Fruit fly (Drosophila melanogaster): ENCODE data around the gene CG31373.

The CG31373 gene

DNA sequence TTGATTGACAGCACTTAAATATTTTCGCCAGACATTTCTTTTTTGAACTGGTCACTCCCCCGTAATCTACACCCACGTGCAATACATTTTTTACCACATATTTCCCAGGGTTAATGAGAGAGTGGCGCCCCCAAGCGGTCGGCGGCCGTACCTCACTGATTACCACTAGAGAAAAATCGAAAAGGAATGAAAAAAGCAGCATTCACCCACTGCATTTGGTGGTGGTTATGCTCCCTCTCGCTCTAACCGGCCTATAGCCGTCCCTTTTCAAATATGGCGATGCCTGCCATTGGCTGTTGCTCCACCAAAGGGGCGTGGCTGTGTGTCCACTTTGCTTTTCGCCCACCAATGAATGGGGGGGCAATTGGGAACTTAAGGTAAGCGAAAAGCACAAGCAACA is 44.2 kb downstream of the CG31373 start (continued):
- TF ChIP-seq Eip78C (GFP tag) = peak; percentile 83
- TF ChIP-seq Ets96B (tag; optimal IDR thresholded peaks at IDR 0.05) = peak; percentile 48
- TF ChIP-seq CG16779 (tag; optimal IDR thresholded peaks at IDR 0.05) = peak; percentile 10
- peak; percentile 77 for TF ChIP-seq eg (GFP tag; IDR thresholded peaks at IDR 0.05)
- no peak for TF ChIP-seq lz (GFP tag; optimal IDR thresholded peaks at IDR 0.05)
- TF ChIP-seq CG7368 (GFP tag; optimal IDR thresholded peaks at IDR 0.05) = peak; percentile 42
- TF ChIP-seq pdm3 (GFP tag; optimal IDR thresholded peaks at IDR 0.05) = peak; percentile 63
- TF ChIP-seq CG3032 (tag; optimal IDR thresholded peaks at IDR 0.05) = peak; percentile 63
- no peak for TF ChIP-seq Sox15 (GFP tag; optimal IDR thresholded peaks at IDR 0.05)
- peak; percentile 51 for TF ChIP-seq net (GFP tag; optimal IDR thresholded peaks at IDR 0.05)
- no peak for TF ChIP-seq Smox (GFP tag; optimal IDR thresholded peaks at IDR 0.05)
- peak; percentile 43 for TF ChIP-seq OdsH (GFP tag; optimal IDR thresholded peaks at IDR 0.05)
- peak; percentile 23 for TF ChIP-seq CG8319 (GFP tag; optimal IDR thresholded peaks at IDR 0.05)
- no peak for TF ChIP-seq Eip93F (GFP tag; optimal IDR thresholded peaks at IDR 0.05)
- TF ChIP-seq Blimp-1 (GFP tag; optimal IDR thresholded peaks at IDR 0.05) = no peak
- TF ChIP-seq Hr38 (GFP tag; optimal IDR thresholded peaks at IDR 0.05) = no peak
- peak; percentile 73 for TF ChIP-seq CG3919 (GFP tag; optimal IDR thresholded peaks at IDR 0.05)
- TF ChIP-seq CG9139 (GFP tag; optimal IDR thresholded peaks at IDR 0.05) = peak; percentile 47
- no peak for TF ChIP-seq CG8632 (GFP tag; optimal IDR thresholded peaks at IDR 0.05)
- peak; percentile 84 for TF ChIP-seq CG6163 (GFP tag; IDR thresholded peaks at IDR 0.05)
- peak; percentile 63 for TF ChIP-seq dac (GFP tag; optimal IDR thresholded peaks at IDR 0.05)

DNA sequence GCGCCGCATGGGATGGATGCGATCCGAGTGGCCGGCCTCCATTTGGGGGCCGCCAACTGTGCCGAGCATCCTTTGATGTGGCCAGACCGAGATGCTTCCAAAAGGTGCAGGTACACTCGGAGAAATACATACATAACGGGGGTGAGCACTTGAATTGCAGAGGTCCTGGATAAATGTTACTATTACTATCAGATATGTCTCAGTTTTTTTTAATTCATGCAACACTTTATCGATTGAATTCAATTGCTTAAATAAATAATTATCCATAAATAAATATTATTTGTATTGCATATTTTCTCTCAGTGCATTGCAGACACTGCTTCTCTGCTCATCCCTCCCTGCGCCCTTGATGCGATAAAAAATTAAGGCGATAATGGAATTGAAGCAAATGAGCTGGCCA is 48.1 kb downstream of the CG31373 start:
- TF ChIP-seq esn (GFP tag; optimal IDR thresholded peaks at IDR 0.05) = peak; percentile 70
- TF ChIP-seq Hr38 (GFP tag; optimal IDR thresholded peaks at IDR 0.05) = no peak
- peak; percentile 22 for TF ChIP-seq Blimp-1 (GFP tag; optimal IDR thresholded peaks at IDR 0.05)
- peak; percentile 33 to 72 for TF ChIP-seq ss (GFP tag; optimal IDR thresholded peaks at IDR 0.05)
- no peak for TF ChIP-seq Gug (GFP tag; IDR thresholded peaks at IDR 0.05)
- TF ChIP-seq spab (GFP tag; optimal IDR thresholded peaks at IDR 0.05) = peak; percentile 72
- TF ChIP-seq CG3919 (GFP tag; optimal IDR thresholded peaks at IDR 0.05) = peak; percentile 70
- peak; percentile 71 for TF ChIP-seq CG10669 (GFP tag; optimal IDR thresholded peaks at IDR 0.05)
- peak; percentile 60 for TF ChIP-seq fd59A (GFP tag; optimal IDR thresholded peaks at IDR 0.05)
- peak; percentile 28 for TF ChIP-seq Sox102F (GFP tag; optimal IDR thresholded peaks at IDR 0.05)
- peak; percentile 78 for TF ChIP-seq svp (GFP tag)
- no peak for TF ChIP-seq CG6276 (GFP tag; optimal IDR thresholded peaks at IDR 0.05)
- TF ChIP-seq dac (GFP tag; optimal IDR thresholded peaks at IDR 0.05) = no peak
- no peak for TF ChIP-seq fkh (GFP tag; optimal IDR thresholded peaks at IDR 0.05)
- TF ChIP-seq Sox15 (GFP tag; optimal IDR thresholded peaks at IDR 0.05) = peak; percentile 16
- TF ChIP-seq Ets96B (tag; optimal IDR thresholded peaks at IDR 0.05) = peak; percentile 69
- peak; percentile 54 for TF ChIP-seq topi (GFP tag; optimal IDR thresholded peaks at IDR 0.05)
- no peak for TF ChIP-seq CG6854 (GFP tag; optimal IDR thresholded peaks at IDR 0.05)
- TF ChIP-seq CG6163 (GFP tag; IDR thresholded peaks at IDR 0.05) = peak; percentile 56; the same call in 2 of the 3 replicates
- peak; percentile 86 for TF ChIP-seq Eip78C (GFP tag)
- TF ChIP-seq Ets21C (GFP tag; optimal IDR thresholded peaks at IDR 0.05) = peak; percentile 13
- TF ChIP-seq cyc (GFP tag; optimal IDR thresholded peaks at IDR 0.05) = peak; percentile 61
- TF ChIP-seq CG15336 (GFP tag; IDR thresholded peaks at IDR 0.05) = no peak
- no peak for TF ChIP-seq CG4318 (GFP tag; optimal IDR thresholded peaks at IDR 0.05)
- peak; percentile 35 for TF ChIP-seq Sox14 (GFP tag; optimal IDR thresholded peaks at IDR 0.05)
- TF ChIP-seq acj6 (GFP tag; optimal IDR thresholded peaks at IDR 0.05) = peak; percentile 67
- peak; percentile 39 for TF ChIP-seq CG31627 (GFP tag; optimal IDR thresholded peaks at IDR 0.05)
- TF ChIP-seq achi (GFP tag; optimal IDR thresholded peaks at IDR 0.05) = peak; percentile 59
- TF ChIP-seq fd85E (GFP tag; optimal IDR thresholded peaks at IDR 0.05) = no peak
- TF ChIP-seq CG8319 (GFP tag; optimal IDR thresholded peaks at IDR 0.05) = peak; percentile 15
- TF ChIP-seq Met (GFP tag; optimal IDR thresholded peaks at IDR 0.05) = peak; percentile 73
- peak; percentile 43 for TF ChIP-seq pdm3 (GFP tag; optimal IDR thresholded peaks at IDR 0.05)
- TF ChIP-seq CG6808 (GFP tag; optimal IDR thresholded peaks at IDR 0.05) = peak; percentile 81
- peak; percentile 41 for TF ChIP-seq CG32006 (GFP tag; optimal IDR thresholded peaks at IDR 0.05)
- TF ChIP-seq net (GFP tag; optimal IDR thresholded peaks at IDR 0.05) = peak; percentile 27
- peak; percentile 59 for TF ChIP-seq Eip75B (GFP tag; optimal IDR thresholded peaks at IDR 0.05)
- TF ChIP-seq CG9139 (GFP tag; optimal IDR thresholded peaks at IDR 0.05) = no peak
- peak; percentile 69 for TF ChIP-seq CG10631 (GFP tag; optimal IDR thresholded peaks at IDR 0.05)
- TF ChIP-seq CG11762 (GFP tag; optimal IDR thresholded peaks at IDR 0.05; ENCODE audit: insufficient read depth) = peak; percentile 24
- TF ChIP-seq Hr39 (GFP tag; optimal IDR thresholded peaks at IDR 0.05) = peak; percentile 50
